Fruit fly (Drosophila melanogaster): ENCODE measurements around the gene CG31937.

dm6 chr2L:1743800-1744199, 14.1 kb downstream of the CG31937 start:
- TF ChIP-seq CG2889 (GFP tag; IDR thresholded peaks at IDR 0.05) (no peak), Gug (GFP tag; IDR thresholded peaks at IDR 0.05) (no peak), CG10462 (GFP tag; optimal IDR thresholded peaks at IDR 0.05) (no peak), Ptx1 (GFP tag; IDR thresholded peaks at IDR 0.05) (no peak), zfh2 (GFP tag; optimal IDR thresholded peaks at IDR 0.05) (no peak), CG14667 (GFP tag; IDR thresholded peaks at IDR 0.05) (no peak)

Data from whole organism, embryonic.